Worm (Caenorhabditis elegans) whole organism, mixed stage, embryonic: ENCODE measurements around the gene moc-3.
A peak's percentile ranks its signal among the peaks of the same experiment; 100 is the strongest.

ENCODE experiments used
- M03D4.4 ChIP-seq: sonication (generic microtip); optimal IDR thresholded peaks from 2 replicates; lab custom pipeline; 2017; ENCODE audit warnings: mild to moderate bottlenecking, missing genetic modification characterization, missing compliant biosample characterization
- bed-3 ChIP-seq: fragments of 200-800 bp; sonication (Bioruptor generic); optimal IDR thresholded peaks from 3 replicates; lab custom pipeline; 2018; ENCODE audit warnings: mild to moderate bottlenecking, missing genetic modification characterization, moderate library complexity, missing compliant biosample characterization
- blmp-1 ChIP-seq: fragments of 150-350 bp; optimal IDR thresholded peaks from 2 replicates; lab custom pipeline; 2014; ENCODE audit warnings: missing biosample characterization, missing genetic modification characterization
- ceh-39 ChIP-seq: fragments of 150-350 bp; optimal IDR thresholded peaks from 2 replicates; lab custom pipeline; 2014; ENCODE audit warnings: missing biosample characterization, missing genetic modification characterization
- ceh-43 ChIP-seq: fragments of 200-800 bp; sonication (Bioruptor generic); optimal IDR thresholded peaks from 2 replicates; lab custom pipeline; 2018; ENCODE audit warnings: mild to moderate bottlenecking, missing genetic modification characterization, moderate library complexity, missing compliant biosample characterization
- ceh-83 ChIP-seq: fragments of 200-800 bp; sonication (Bioruptor generic); optimal IDR thresholded peaks from 2 replicates; lab custom pipeline; 2018; ENCODE audit warnings: mild to moderate bottlenecking, missing genetic modification characterization, missing compliant biosample characterization
- ces-1 ChIP-seq: fragments of 150-350 bp; optimal IDR thresholded peaks from 2 replicates; lab custom pipeline; 2014; ENCODE audit warnings: missing biosample characterization, missing genetic modification reagents, missing genetic modification characterization
- cnd-1 ChIP-seq: fragments of 200-800 bp; sonication (Bioruptor generic); optimal IDR thresholded peaks from 2 replicates; lab custom pipeline; 2018; ENCODE audit warnings: mild to moderate bottlenecking, missing genetic modification characterization, missing compliant biosample characterization
- drap-1 ChIP-seq: fragments of 200-800 bp; sonication (Bioruptor generic); optimal IDR thresholded peaks from 3 replicates; lab custom pipeline; 2018; ENCODE audit warnings: mild to moderate bottlenecking, missing genetic modification characterization, missing compliant biosample characterization
- elt-3 ChIP-seq: fragments of 150-350 bp; optimal IDR thresholded peaks from 2 replicates; lab custom pipeline; 2014; ENCODE audit warnings: missing biosample characterization, missing genetic modification characterization
- ham-2 ChIP-seq: fragments of 200-800 bp; sonication (Bioruptor generic); optimal IDR thresholded peaks from 2 replicates; lab custom pipeline; 2018; ENCODE audit warnings: mild to moderate bottlenecking, missing genetic modification characterization, missing compliant biosample characterization
- hlh-1 ChIP-seq: fragments of 150-350 bp; optimal IDR thresholded peaks from 2 replicates; lab custom pipeline; 2014; ENCODE audit warnings: missing biosample characterization, missing genetic modification reagents, missing genetic modification characterization
- lin-13 ChIP-seq: fragments of 150-350 bp; optimal IDR thresholded peaks from 2 replicates; lab custom pipeline; 2014; ENCODE audit warnings: missing biosample characterization, missing genetic modification characterization
- lin-32 ChIP-seq: fragments of 200-800 bp; sonication (Bioruptor generic); optimal IDR thresholded peaks from 2 replicates; lab custom pipeline; 2018; ENCODE audit warnings: mild to moderate bottlenecking, missing genetic modification characterization, missing compliant biosample characterization
- lsy-2 ChIP-seq: fragments of 150-350 bp; optimal IDR thresholded peaks from 2 replicates; lab custom pipeline; 2014; ENCODE audit warnings: missing biosample characterization, missing genetic modification characterization
- mep-1 ChIP-seq: fragments of 150-350 bp; optimal IDR thresholded peaks from 2 replicates; lab custom pipeline; 2017; ENCODE audit warnings: missing biosample characterization, missing genetic modification reagents, missing genetic modification characterization, inconsistent platforms
- mls-2 ChIP-seq: sonication (generic microtip); optimal IDR thresholded peaks from 2 replicates; lab custom pipeline; 2016; ENCODE audit warnings: mild to moderate bottlenecking, missing genetic modification characterization, moderate library complexity, missing compliant biosample characterization
- nhr-237 ChIP-seq: fragments of 150-350 bp; optimal IDR thresholded peaks from 2 replicates; lab custom pipeline; 2014; ENCODE audit warnings: missing biosample characterization, missing genetic modification characterization
- nhr-28 ChIP-seq: fragments of 150-350 bp; optimal IDR thresholded peaks from 2 replicates; lab custom pipeline; 2014; ENCODE audit warnings: missing biosample characterization, missing genetic modification characterization
- nhr-76 ChIP-seq: sonication (generic microtip); optimal IDR thresholded peaks from 2 replicates; lab custom pipeline; 2017; ENCODE audit warnings: missing biosample characterization, missing genetic modification characterization
- pha-4 ChIP-seq: fragments of 150-350 bp; optimal IDR thresholded peaks from 2 replicates; lab custom pipeline; 2018; ENCODE audit warnings: missing biosample characterization, missing genetic modification reagents, missing genetic modification characterization
- snpc-4 ChIP-seq: fragments of 150-350 bp; optimal IDR thresholded peaks from 2 replicates; lab custom pipeline; 2014; ENCODE audit warnings: missing biosample characterization, missing genetic modification characterization
- sptf-1 ChIP-seq: sonication (generic microtip); optimal IDR thresholded peaks from 2 replicates; lab custom pipeline; 2017; ENCODE audit warnings: mild to moderate bottlenecking, missing genetic modification characterization, moderate library complexity, missing compliant biosample characterization
- tbx-8 ChIP-seq: fragments of 200-800 bp; sonication (Bioruptor generic); optimal IDR thresholded peaks from 2 replicates; lab custom pipeline; 2018; ENCODE audit warnings: mild to moderate bottlenecking, missing genetic modification characterization, moderate library complexity, missing compliant biosample characterization
- unc-120 ChIP-seq: sonication (generic microtip); optimal IDR thresholded peaks from 2 replicates; lab custom pipeline; 2017; ENCODE audit warnings: missing genetic modification characterization, missing compliant biosample characterization; ENCODE audit not compliant: poor library complexity, severe bottlenecking
- unc-39 ChIP-seq: fragments of 150-350 bp; optimal IDR thresholded peaks from 2 replicates; lab custom pipeline; 2014; ENCODE audit warnings: missing biosample characterization, missing genetic modification characterization
- unc-62 ChIP-seq: fragments of 150-350 bp; optimal IDR thresholded peaks from 2 replicates; lab custom pipeline; 2014; ENCODE audit warnings: missing biosample characterization, missing genetic modification reagents, missing genetic modification characterization
- zip-8 ChIP-seq: fragments of 150-350 bp; optimal IDR thresholded peaks from 2 replicates; lab custom pipeline; 2014; ENCODE audit warnings: missing biosample characterization, missing genetic modification characterization
- ztf-11 ChIP-seq: fragments of 150-350 bp; optimal IDR thresholded peaks from 2 replicates; lab custom pipeline; 2014; ENCODE audit warnings: missing biosample characterization, missing genetic modification characterization

Gene moc-3

ce11 chrIV:8136548-8136947, 6.2 kb downstream of the moc-3 start:
- TF ChIP-seq drap-1 (GFP tag; lab: Kevin White, UChicago) (no peak), unc-62 (no peak), nhr-28 (no peak), ham-2 (GFP tag; lab: Kevin White, UChicago) (no peak), mep-1 (no peak), zip-8 (no peak), pha-4 (tag; lab: Kevin White, UChicago) (no peak), ces-1 (GFP tag; lab: Kevin White, UChicago) (no peak), bed-3 (GFP tag; lab: Kevin White, UChicago) (no peak), elt-3 (tag; lab: Kevin White, UChicago) (no peak), ceh-43 (GFP tag; lab: Kevin White, UChicago) (no peak), cnd-1 (tag; lab: Kevin White, UChicago) (no peak), sptf-1 (tag; lab: Kevin White, UChicago) (no peak), hlh-1 (no peak), blmp-1 (tag; lab: Kevin White, UChicago) (no peak), nhr-237 (tag; lab: Kevin White, UChicago) (no peak), tbx-8 (GFP tag; lab: Kevin White, UChicago) (no peak), ceh-39 (tag; lab: Kevin White, UChicago) (no peak), nhr-76 (tag; lab: Kevin White, UChicago) (no peak)

- no peak for TF ChIP-seq snpc-4 (tag; lab: Kevin White, UChicago)
- no peak for TF ChIP-seq nhr-76 (tag; lab: Kevin White, UChicago)
- TF ChIP-seq bed-3 (GFP tag; lab: Kevin White, UChicago), result no peak
- no peak for TF ChIP-seq lsy-2 (tag; lab: Kevin White, UChicago)
- TF ChIP-seq, all 35 proteins: peak for 0
Observed at ce11 chrIV:8138984-8139383, 8.6 kb downstream of the moc-3 start, which contains the start of gene pmk-3. TSS of gene pmk-3 (plus strand) at chrIV:8139219.

- TF ChIP-seq ces-1 (GFP tag; lab: Kevin White, UChicago) (peak; percentile 69), unc-120 (tag; lab: Kevin White, UChicago) (no peak)
Observed at ce11 chrIV:8142735-8143550, 12.6 kb downstream of the moc-3 start, which contains the start of gene pmk-2. TSS of gene pmk-2 (plus strand) at chrIV:8143500.

- no peak for TF ChIP-seq lin-32 (GFP tag; lab: Kevin White, UChicago)
- no peak for TF ChIP-seq sptf-1 (tag; lab: Kevin White, UChicago)
- no peak for TF ChIP-seq lsy-2 (tag; lab: Kevin White, UChicago)
Observed at ce11 chrIV:8144341-8144740, 14.0 kb downstream of the moc-3 start.

ce11 chrIV:8146283-8146682, 15.9 kb downstream of the moc-3 start:
- TF ChIP-seq M03D4.4 (no peak), pha-4 (tag; lab: Kevin White, UChicago) (no peak), ceh-39 (tag; lab: Kevin White, UChicago) (peak; percentile 83)

- TF ChIP-seq bed-3 (GFP tag; lab: Kevin White, UChicago), result no peak
- no peak for TF ChIP-seq nhr-237 (tag; lab: Kevin White, UChicago)
- TF ChIP-seq snpc-4 (tag; lab: Kevin White, UChicago), result no peak
- TF ChIP-seq ceh-39 (tag; lab: Kevin White, UChicago), result no peak
- TF ChIP-seq elt-3 (tag; lab: Kevin White, UChicago), result no peak
- TF ChIP-seq mls-2 (tag; lab: Kevin White, UChicago), result no peak
- TF ChIP-seq mep-1, result no peak
- TF ChIP-seq lin-13 (tag; lab: Kevin White, UChicago), result no peak
- no peak for TF ChIP-seq lin-32 (GFP tag; lab: Kevin White, UChicago)
- no peak for TF ChIP-seq ceh-43 (GFP tag; lab: Kevin White, UChicago)
- TF ChIP-seq ceh-83 (GFP tag; lab: Kevin White, UChicago), result no peak
- TF ChIP-seq ces-1 (GFP tag; lab: Kevin White, UChicago), result no peak
- no peak for TF ChIP-seq hlh-1
- TF ChIP-seq ztf-11 (tag; lab: Kevin White, UChicago), result no peak
- TF ChIP-seq cnd-1 (tag; lab: Kevin White, UChicago), result no peak
- no peak for TF ChIP-seq unc-39 (tag; lab: Kevin White, UChicago)
Observed at ce11 chrIV:8148494-8148893, 18.1 kb downstream of the moc-3 start, which contains the start of gene pmk-1. TSS of gene pmk-1 (plus strand) at chrIV:8148794.
